Fruit fly (Drosophila melanogaster) whole organism, prepupa: ENCODE results near the gene ATPsynD.

Experiments used
- Blimp-1 ChIP-seq: fragments of 200-800 bp; sonication (Bioruptor generic); optimal IDR thresholded peaks from 3 replicates; lab custom pipeline; 2017; ENCODE audit warnings: missing biosample characterization, missing genetic modification characterization, mild to moderate bottlenecking, moderate library complexity, missing genetic modification reagents
- CG16779 ChIP-seq: fragments of 200-800 bp; sonication (Bioruptor generic); optimal IDR thresholded peaks from 3 replicates; lab custom pipeline; 2017; ENCODE audit warnings: missing biosample characterization, mild to moderate bottlenecking, missing genetic modification characterization
- CG3032 ChIP-seq: fragments of 200-800 bp; optimal IDR thresholded peaks from 2 replicates; lab custom pipeline; 2019; ENCODE audit warnings: missing biosample characterization, mild to moderate bottlenecking, missing genetic modification characterization, moderate library complexity
- CG6792 ChIP-seq: fragments of 200-800 bp; sonication (Bioruptor generic); optimal IDR thresholded peaks from 3 replicates; lab custom pipeline; 2016; ENCODE audit warnings: missing biosample characterization, missing genetic modification characterization
- CG8632 ChIP-seq: fragments of 200-800 bp; sonication (Bioruptor generic); optimal IDR thresholded peaks from 3 replicates; lab custom pipeline; 2016; ENCODE audit warnings: missing biosample characterization, missing genetic modification characterization
- Eip75B ChIP-seq: fragments of 200-800 bp; sonication (Bioruptor generic); optimal IDR thresholded peaks from 3 replicates; lab custom pipeline; 2016; ENCODE audit warnings: missing biosample characterization, missing genetic modification characterization
- Eip93F ChIP-seq: fragments of 200-800 bp; sonication (Bioruptor generic); optimal IDR thresholded peaks from 2 replicates; lab custom pipeline; 2016; ENCODE audit warnings: missing biosample characterization, mild to moderate bottlenecking, missing genetic modification characterization
- achi ChIP-seq: fragments of 200-800 bp; sonication (Bioruptor generic); optimal IDR thresholded peaks from 3 replicates; lab custom pipeline; 2016; ENCODE audit warnings: missing biosample characterization, missing genetic modification characterization
- eg ChIP-seq: fragments of 200-800 bp; sonication (Bioruptor generic); IDR thresholded peaks from 3 replicates; pipeline ENCODE4 v1.3.6; 2022; ENCODE audit warnings: missing biosample characterization, missing genetic modification characterization
- fd59A ChIP-seq: fragments of 200-800 bp; sonication (Bioruptor generic); optimal IDR thresholded peaks from 2 replicates; lab custom pipeline; 2017; ENCODE audit warnings: missing biosample characterization, mild to moderate bottlenecking, missing genetic modification characterization, missing genetic modification reagents
- net ChIP-seq: fragments of 200-800 bp; sonication (Bioruptor generic); optimal IDR thresholded peaks from 3 replicates; lab custom pipeline; 2016; ENCODE audit warnings: missing biosample characterization, missing genetic modification characterization

DNA sequence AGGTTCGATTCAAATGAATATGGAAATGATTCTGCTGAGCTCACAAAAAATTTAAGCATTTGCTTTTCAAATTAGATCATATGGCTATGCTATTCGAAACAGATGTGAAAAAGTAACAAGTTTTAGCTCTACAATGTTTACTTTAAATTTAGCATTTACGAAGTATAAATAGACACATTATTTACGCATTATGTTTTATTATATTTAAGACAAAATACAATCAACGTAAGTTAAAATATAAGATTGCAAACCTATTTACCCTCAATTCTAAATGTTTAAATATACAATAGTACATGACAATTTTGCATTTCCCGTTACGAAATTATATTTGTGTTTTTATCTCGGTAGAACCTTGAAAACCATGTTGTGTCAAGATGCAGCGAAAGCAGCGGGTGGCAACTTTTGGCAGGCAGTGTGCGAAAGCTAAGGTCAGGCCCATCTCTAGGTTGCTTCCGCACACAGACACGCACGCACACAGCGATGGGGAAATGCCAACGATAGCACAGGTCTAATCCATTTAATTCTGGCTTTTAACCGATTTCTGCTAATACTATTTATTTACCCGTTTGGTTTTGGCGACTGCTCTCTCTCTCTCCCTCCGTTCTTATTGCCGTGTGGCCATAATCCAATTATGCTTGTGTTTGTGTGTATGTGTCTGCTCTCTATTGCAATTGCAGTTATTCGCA is 1.5 kb upstream of the ATPsynD start:
- no peak for TF ChIP-seq achi (GFP tag; lab: Kevin White, UChicago)
- peak; percentile 28 for TF ChIP-seq Eip75B
- TF ChIP-seq eg: no peak
- TF ChIP-seq net (GFP tag; lab: Kevin White, UChicago): peak; percentile 8
- TF ChIP-seq Eip93F (GFP tag; lab: Kevin White, UChicago): no peak
- no peak for TF ChIP-seq Blimp-1 (GFP tag; lab: Kevin White, UChicago)
- no peak for TF ChIP-seq fd59A (GFP tag; lab: Kevin White, UChicago)
- no peak for TF ChIP-seq CG8632 (GFP tag; lab: Kevin White, UChicago)
- TF ChIP-seq CG3032 (tag; lab: Kevin White, UChicago): peak; percentile 46
- TF ChIP-seq CG16779: no peak
- no peak for TF ChIP-seq CG6792
